Worm (Caenorhabditis elegans) whole organism, L4/young adult: ENCODE data around the gene C30G12.1.

ENCODE experiments used
- W03F9.2 ChIP-seq: fragments of 150-350 bp; optimal IDR thresholded peaks from 2 replicates; lab custom pipeline; 2014; ENCODE audit warnings: missing biosample characterization, missing genetic modification characterization
- dao-5 ChIP-seq: sonication (generic microtip); optimal IDR thresholded peaks from 2 replicates; lab custom pipeline; 2016; ENCODE audit warnings: missing genotype, missing genetic modification characterization, moderate library complexity, missing compliant biosample characterization
- him-1 ChIP-seq: sonication (generic microtip); optimal IDR thresholded peaks from 2 replicates; lab custom pipeline; 2016; ENCODE audit warnings: missing genotype, missing genetic modification reagents, missing genetic modification characterization, missing compliant biosample characterization

- no peak for TF ChIP-seq W03F9.2 (tag; lab: Kevin White, UChicago)
- no peak for TF ChIP-seq him-1 (tag; lab: Kevin White, UChicago)
- no peak for TF ChIP-seq dao-5
Observed at ce11 chrII:7310023-7310422, 10.9 kb downstream of the C30G12.1 start, which contains the start of the genes F45E12.5 and cnep-1.
